Worm (Caenorhabditis elegans) whole organism, late embryonic: ENCODE data around the gene cec-1.

Experiments
- K09A11.1 ChIP-seq: sonication (generic microtip); optimal IDR thresholded peaks from 2 replicates; lab custom pipeline; 2017; ENCODE audit warnings: antibody characterized with exemption, mild to moderate bottlenecking, missing genetic modification characterization, missing compliant biosample characterization; ENCODE audit not compliant: insufficient read depth
- ceh-14 ChIP-seq: sonication (generic microtip); optimal IDR thresholded peaks from 2 replicates; lab custom pipeline; 2016; ENCODE audit warnings: missing genotype, missing genetic modification characterization, missing compliant biosample characterization
- ceh-18 ChIP-seq: sonication (generic microtip); optimal IDR thresholded peaks from 2 replicates; lab custom pipeline; 2016; ENCODE audit warnings: missing genetic modification characterization, missing compliant biosample characterization
- ceh-19 ChIP-seq: fragments of 200-800 bp; sonication (Bioruptor generic); optimal IDR thresholded peaks from 2 replicates; lab custom pipeline; 2018; ENCODE audit warnings: mild to moderate bottlenecking, missing genetic modification characterization, missing compliant biosample characterization
- ceh-22 ChIP-seq: sonication (generic microtip); optimal IDR thresholded peaks from 2 replicates; lab custom pipeline; 2017; ENCODE audit warnings: missing biosample characterization, missing genetic modification characterization
- ceh-24 ChIP-seq: sonication (generic microtip); optimal IDR thresholded peaks from 2 replicates; lab custom pipeline; 2016; ENCODE audit warnings: mild to moderate bottlenecking, missing genetic modification characterization, missing compliant biosample characterization
- ceh-30 ChIP-seq: fragments of 150-350 bp; optimal IDR thresholded peaks from 2 replicates; lab custom pipeline; 2014; ENCODE audit warnings: missing biosample characterization, missing genetic modification characterization
- ceh-31 ChIP-seq: sonication (generic microtip); optimal IDR thresholded peaks from 2 replicates; lab custom pipeline; 2016; ENCODE audit warnings: missing genetic modification characterization, missing compliant biosample characterization
- ceh-34 ChIP-seq: sonication (generic microtip); optimal IDR thresholded peaks from 2 replicates; lab custom pipeline; 2016; ENCODE audit warnings: mild to moderate bottlenecking, missing genetic modification characterization, missing compliant biosample characterization
- ceh-45 ChIP-seq: fragments of 200-800 bp; sonication (Bioruptor generic); IDR thresholded peaks from 2 replicates; pipeline ENCODE4 v1.3.6; 2022; ENCODE audit warnings: missing genetic modification reagents, missing genetic modification characterization, missing compliant biosample characterization
- ceh-6 ChIP-seq: fragments of 200-800 bp; sonication (Bioruptor generic); optimal IDR thresholded peaks from 2 replicates; lab custom pipeline; 2018; ENCODE audit warnings: mild to moderate bottlenecking, missing genetic modification characterization, missing compliant biosample characterization
- che-1 ChIP-seq: sonication (generic microtip); optimal IDR thresholded peaks from 2 replicates; lab custom pipeline; 2016; ENCODE audit warnings: mild to moderate bottlenecking, missing genetic modification characterization, missing compliant biosample characterization
- ets-4 ChIP-seq: sonication (generic microtip); optimal IDR thresholded peaks from 2 replicates; lab custom pipeline; 2016; ENCODE audit warnings: missing genetic modification characterization, missing compliant biosample characterization
- fkh-10 ChIP-seq: fragments of 150-350 bp; optimal IDR thresholded peaks from 2 replicates; lab custom pipeline; 2014; ENCODE audit warnings: missing biosample characterization, missing genetic modification reagents, missing genetic modification characterization
- gmeb-2 ChIP-seq: sonication (generic microtip); optimal IDR thresholded peaks from 2 replicates; lab custom pipeline; 2016; ENCODE audit warnings: missing genetic modification characterization, inconsistent platforms, missing compliant biosample characterization
- hlh-15 ChIP-seq: sonication (generic microtip); optimal IDR thresholded peaks from 2 replicates; lab custom pipeline; 2016; ENCODE audit warnings: missing genetic modification characterization, missing compliant biosample characterization
- hlh-30 ChIP-seq: sonication (generic microtip); optimal IDR thresholded peaks from 2 replicates; lab custom pipeline; 2017; ENCODE audit warnings: antibody characterized with exemption, missing genetic modification characterization, missing compliant biosample characterization; ENCODE audit not compliant: insufficient read depth
- hlh-8 ChIP-seq: sonication (generic microtip); optimal IDR thresholded peaks from 2 replicates; lab custom pipeline; 2016; ENCODE audit warnings: missing genotype, missing genetic modification characterization, missing compliant biosample characterization
- mec-3 ChIP-seq: sonication (generic microtip); optimal IDR thresholded peaks from 2 replicates; lab custom pipeline; 2016; ENCODE audit warnings: borderline replicate concordance, missing genetic modification characterization, missing compliant biosample characterization
- nfya-1 ChIP-seq: sonication (generic microtip); optimal IDR thresholded peaks from 2 replicates; lab custom pipeline; 2017; ENCODE audit warnings: missing genetic modification characterization, mild to moderate bottlenecking, missing compliant biosample characterization, antibody characterized with exemption, moderate library complexity
- nhr-11 ChIP-seq: fragments of 150-350 bp; optimal IDR thresholded peaks from 2 replicates; lab custom pipeline; 2014; ENCODE audit warnings: missing biosample characterization, missing genetic modification characterization
- nhr-232 ChIP-seq: sonication (generic microtip); optimal IDR thresholded peaks from 2 replicates; lab custom pipeline; 2016; ENCODE audit warnings: missing genetic modification characterization, missing compliant biosample characterization
- pax-1 ChIP-seq: fragments of 150-350 bp; optimal IDR thresholded peaks from 2 replicates; lab custom pipeline; 2014; ENCODE audit warnings: missing biosample characterization, missing genetic modification characterization
- ref-2 ChIP-seq: sonication (generic microtip); optimal IDR thresholded peaks from 2 replicates; lab custom pipeline; 2016; ENCODE audit warnings: missing genetic modification characterization, missing compliant biosample characterization
- sox-2 ChIP-seq: fragments of 200-800 bp; sonication (Bioruptor generic); IDR thresholded peaks from 2 replicates; pipeline ENCODE4 v1.3.6; 2022; ENCODE audit warnings: missing genetic modification reagents, missing genetic modification characterization, missing compliant biosample characterization
- tbx-7 ChIP-seq: sonication (generic microtip); optimal IDR thresholded peaks from 2 replicates; lab custom pipeline; 2016; ENCODE audit warnings: missing genotype, missing genetic modification characterization, missing compliant biosample characterization
- unc-42 ChIP-seq: sonication (generic microtip); optimal IDR thresholded peaks from 2 replicates; lab custom pipeline; 2016; ENCODE audit warnings: missing genotype, missing genetic modification characterization, missing compliant biosample characterization
- unc-55 ChIP-seq: sonication (generic microtip); optimal IDR thresholded peaks from 2 replicates; lab custom pipeline; 2017; ENCODE audit warnings: missing biosample characterization, missing genetic modification reagents, missing genetic modification characterization
- zip-5 ChIP-seq: sonication (generic microtip); optimal IDR thresholded peaks from 2 replicates; lab custom pipeline; 2016; ENCODE audit warnings: missing genetic modification characterization, missing compliant biosample characterization

cec-1 gene

ce11 chrIII:8426271-8426670, at the start of gene cec-1:
Gene cec-1, plus strand, starts transcription at chrIII:8426333.
- TF ChIP-seq unc-42 (peak; percentile 55), pax-1 (tag; lab: Kevin White, UChicago) (no peak), zip-5 (no peak)

ce11 chrIII:8380645-8381044, 45.5 kb upstream of the cec-1 start, which contains the start of gene R05D3.12:
Gene R05D3.12, plus strand, starts transcription at chrIII:8380945.
- TF ChIP-seq ceh-34 (tag; lab: Kevin White, UChicago) (no peak), ceh-14 (tag; lab: Kevin White, UChicago) (no peak)

- TF ChIP-seq K09A11.1 (tag; lab: Kevin White, UChicago) (no peak), nfya-1 (tag; lab: Kevin White, UChicago) (no peak)
Observed at ce11 chrIII:8389539-8389938, 36.6 kb upstream of the cec-1 start, which contains the start of gene ZK353.4. Gene ZK353.4, minus strand, starts transcription at chrIII:8389639.

ce11 chrIII:8392307-8392706, 33.8 kb upstream of the cec-1 start:
- TF ChIP-seq unc-42 (peak; percentile 81), ceh-6 (GFP tag; lab: Kevin White, UChicago) (no peak), nhr-232 (tag; lab: Kevin White, UChicago) (no peak), fkh-10 (GFP tag; lab: Kevin White, UChicago) (no peak)

ce11 chrIII:8394374-8395302, 31.5 kb upstream of the cec-1 start, which contains the start of gene ZK353.10:
Gene ZK353.10, minus strand, starts transcription at chrIII:8394424.
- TF ChIP-seq ceh-19: no peak
- no peak for TF ChIP-seq ceh-22 (tag; lab: Kevin White, UChicago)
- no peak for TF ChIP-seq ceh-18 (tag; lab: Kevin White, UChicago)
- no peak for TF ChIP-seq ref-2 (tag; lab: Kevin White, UChicago)
- no peak for TF ChIP-seq ceh-30 (tag; lab: Kevin White, UChicago)
- no peak for TF ChIP-seq fkh-10 (GFP tag; lab: Kevin White, UChicago)
- TF ChIP-seq nhr-11 (tag; lab: Kevin White, UChicago): no peak
- no peak for TF ChIP-seq che-1 (tag; lab: Kevin White, UChicago)
- no peak for TF ChIP-seq hlh-15
- TF ChIP-seq mec-3: no peak
- TF ChIP-seq sox-2: no peak
- TF ChIP-seq ceh-24 (tag; lab: Kevin White, UChicago): no peak
- TF ChIP-seq unc-55 (GFP tag; lab: Kevin White, UChicago): no peak
- TF ChIP-seq, all 69 proteins: peak for 0

ce11 chrIII:8395685-8396084, 30.4 kb upstream of the cec-1 start, which contains the start of gene ZK353.3:
Gene ZK353.3, plus strand, starts transcription at chrIII:8395985.
- no peak for TF ChIP-seq ceh-45
- no peak for TF ChIP-seq hlh-8 (tag; lab: Kevin White, UChicago)
- TF ChIP-seq ets-4: no peak
- TF ChIP-seq ceh-31 (tag; lab: Kevin White, UChicago): no peak
- TF ChIP-seq tbx-7 (tag; lab: Kevin White, UChicago): no peak
- TF ChIP-seq gmeb-2: no peak
- no peak for TF ChIP-seq hlh-30 (tag; lab: Kevin White, UChicago)
- no peak for TF ChIP-seq unc-55 (GFP tag; lab: Kevin White, UChicago)
- TF ChIP-seq zip-5: no peak
